Worm (Caenorhabditis elegans) whole organism, mixed stage, embryonic: ENCODE measurements around the gene C50E3.11.

Source experiments
- M03D4.4 ChIP-seq: sonication (generic microtip); optimal IDR thresholded peaks from 2 replicates; lab custom pipeline; 2017; ENCODE audit warnings: mild to moderate bottlenecking, missing genetic modification characterization, missing compliant biosample characterization
- bed-3 ChIP-seq: fragments of 200-800 bp; sonication (Bioruptor generic); optimal IDR thresholded peaks from 3 replicates; lab custom pipeline; 2018; ENCODE audit warnings: mild to moderate bottlenecking, missing genetic modification characterization, moderate library complexity, missing compliant biosample characterization
- blmp-1 ChIP-seq: fragments of 150-350 bp; optimal IDR thresholded peaks from 2 replicates; lab custom pipeline; 2014; ENCODE audit warnings: missing biosample characterization, missing genetic modification characterization
- ceh-39 ChIP-seq: fragments of 150-350 bp; optimal IDR thresholded peaks from 2 replicates; lab custom pipeline; 2014; ENCODE audit warnings: missing biosample characterization, missing genetic modification characterization
- ceh-43 ChIP-seq: fragments of 200-800 bp; sonication (Bioruptor generic); optimal IDR thresholded peaks from 2 replicates; lab custom pipeline; 2018; ENCODE audit warnings: mild to moderate bottlenecking, missing genetic modification characterization, moderate library complexity, missing compliant biosample characterization
- ceh-83 ChIP-seq: fragments of 200-800 bp; sonication (Bioruptor generic); optimal IDR thresholded peaks from 2 replicates; lab custom pipeline; 2018; ENCODE audit warnings: mild to moderate bottlenecking, missing genetic modification characterization, missing compliant biosample characterization
- ces-1 ChIP-seq: fragments of 150-350 bp; optimal IDR thresholded peaks from 2 replicates; lab custom pipeline; 2014; ENCODE audit warnings: missing biosample characterization, missing genetic modification reagents, missing genetic modification characterization
- cnd-1 ChIP-seq: fragments of 200-800 bp; sonication (Bioruptor generic); optimal IDR thresholded peaks from 2 replicates; lab custom pipeline; 2018; ENCODE audit warnings: mild to moderate bottlenecking, missing genetic modification characterization, missing compliant biosample characterization
- elt-1 ChIP-seq: sonication (generic microtip); optimal IDR thresholded peaks from 2 replicates; lab custom pipeline; 2017; ENCODE audit warnings: missing genetic modification characterization, mild to moderate bottlenecking, missing compliant biosample characterization, antibody characterized with exemption, moderate library complexity, borderline replicate concordance; ENCODE audit not compliant: insufficient read depth
- elt-3 ChIP-seq: fragments of 150-350 bp; optimal IDR thresholded peaks from 2 replicates; lab custom pipeline; 2014; ENCODE audit warnings: missing biosample characterization, missing genetic modification characterization
- flh-1 ChIP-seq: fragments of 200-800 bp; sonication (Bioruptor generic); optimal IDR thresholded peaks from 2 replicates; lab custom pipeline; 2018; ENCODE audit warnings: mild to moderate bottlenecking, missing genetic modification characterization, moderate library complexity, missing compliant biosample characterization
- ham-2 ChIP-seq: fragments of 200-800 bp; sonication (Bioruptor generic); optimal IDR thresholded peaks from 2 replicates; lab custom pipeline; 2018; ENCODE audit warnings: mild to moderate bottlenecking, missing genetic modification characterization, missing compliant biosample characterization
- hlh-1 ChIP-seq: fragments of 150-350 bp; optimal IDR thresholded peaks from 2 replicates; lab custom pipeline; 2014; ENCODE audit warnings: missing biosample characterization, missing genetic modification reagents, missing genetic modification characterization
- lin-13 ChIP-seq: fragments of 150-350 bp; optimal IDR thresholded peaks from 2 replicates; lab custom pipeline; 2014; ENCODE audit warnings: missing biosample characterization, missing genetic modification characterization
- lin-32 ChIP-seq: fragments of 200-800 bp; sonication (Bioruptor generic); optimal IDR thresholded peaks from 2 replicates; lab custom pipeline; 2018; ENCODE audit warnings: mild to moderate bottlenecking, missing genetic modification characterization, missing compliant biosample characterization
- lsy-2 ChIP-seq: fragments of 150-350 bp; optimal IDR thresholded peaks from 2 replicates; lab custom pipeline; 2014; ENCODE audit warnings: missing biosample characterization, missing genetic modification characterization
- mab-5 ChIP-seq: fragments of 150-350 bp; optimal IDR thresholded peaks from 2 replicates; lab custom pipeline; 2014; ENCODE audit warnings: missing biosample characterization, missing genetic modification characterization
- mls-2 ChIP-seq: sonication (generic microtip); optimal IDR thresholded peaks from 2 replicates; lab custom pipeline; 2016; ENCODE audit warnings: mild to moderate bottlenecking, missing genetic modification characterization, moderate library complexity, missing compliant biosample characterization
- nhr-12 ChIP-seq: fragments of 150-350 bp; optimal IDR thresholded peaks from 2 replicates; lab custom pipeline; 2014; ENCODE audit warnings: missing biosample characterization, missing genetic modification characterization
- nhr-2 ChIP-seq: fragments of 150-350 bp; optimal IDR thresholded peaks from 2 replicates; lab custom pipeline; 2014; ENCODE audit warnings: missing biosample characterization, missing genetic modification characterization
- nhr-237 ChIP-seq: fragments of 150-350 bp; optimal IDR thresholded peaks from 2 replicates; lab custom pipeline; 2014; ENCODE audit warnings: missing biosample characterization, missing genetic modification characterization
- nhr-28 ChIP-seq: fragments of 150-350 bp; optimal IDR thresholded peaks from 2 replicates; lab custom pipeline; 2014; ENCODE audit warnings: missing biosample characterization, missing genetic modification characterization
- nhr-76 ChIP-seq: sonication (generic microtip); optimal IDR thresholded peaks from 2 replicates; lab custom pipeline; 2017; ENCODE audit warnings: missing biosample characterization, missing genetic modification characterization
- pha-4 ChIP-seq: fragments of 150-350 bp; optimal IDR thresholded peaks from 2 replicates; lab custom pipeline; 2018; ENCODE audit warnings: missing biosample characterization, missing genetic modification reagents, missing genetic modification characterization
- sem-2 ChIP-seq: fragments of 200-800 bp; sonication (Bioruptor generic); optimal IDR thresholded peaks from 2 replicates; lab custom pipeline; 2018; ENCODE audit warnings: mild to moderate bottlenecking, missing genetic modification characterization, missing compliant biosample characterization
- snpc-4 ChIP-seq: fragments of 150-350 bp; optimal IDR thresholded peaks from 2 replicates; lab custom pipeline; 2014; ENCODE audit warnings: missing biosample characterization, missing genetic modification characterization
- sptf-1 ChIP-seq: sonication (generic microtip); optimal IDR thresholded peaks from 2 replicates; lab custom pipeline; 2017; ENCODE audit warnings: mild to moderate bottlenecking, missing genetic modification characterization, moderate library complexity, missing compliant biosample characterization
- tbx-8 ChIP-seq: fragments of 200-800 bp; sonication (Bioruptor generic); optimal IDR thresholded peaks from 2 replicates; lab custom pipeline; 2018; ENCODE audit warnings: mild to moderate bottlenecking, missing genetic modification characterization, moderate library complexity, missing compliant biosample characterization
- unc-39 ChIP-seq: fragments of 150-350 bp; optimal IDR thresholded peaks from 2 replicates; lab custom pipeline; 2014; ENCODE audit warnings: missing biosample characterization, missing genetic modification characterization
- unc-62 ChIP-seq: fragments of 150-350 bp; optimal IDR thresholded peaks from 2 replicates; lab custom pipeline; 2014; ENCODE audit warnings: missing biosample characterization, missing genetic modification reagents, missing genetic modification characterization
- zip-8 ChIP-seq: fragments of 150-350 bp; optimal IDR thresholded peaks from 2 replicates; lab custom pipeline; 2014; ENCODE audit warnings: missing biosample characterization, missing genetic modification characterization
- ztf-11 ChIP-seq: fragments of 150-350 bp; optimal IDR thresholded peaks from 2 replicates; lab custom pipeline; 2014; ENCODE audit warnings: missing biosample characterization, missing genetic modification characterization

Gene C50E3.11

ce11 chrV:7637801-7638200 lies 34.5 kb upstream of the C50E3.11 start, which contains the start of gene clec-45:
clec-45 (plus strand) TSS chrV:7638101.
- no peak for TF ChIP-seq elt-1 (tag; lab: Kevin White, UChicago)
- no peak for TF ChIP-seq flh-1
- TF ChIP-seq M03D4.4 (tag; lab: Kevin White, UChicago), result no peak
- no peak for TF ChIP-seq hlh-1 (tag; lab: Kevin White, UChicago)
- no peak for TF ChIP-seq mab-5 (tag; lab: Kevin White, UChicago)
- no peak for TF ChIP-seq bed-3
- no peak for TF ChIP-seq nhr-12 (tag; lab: Kevin White, UChicago)
- no peak for TF ChIP-seq nhr-2 (tag; lab: Kevin White, UChicago)
- no peak for TF ChIP-seq sptf-1 (tag; lab: Kevin White, UChicago)
- TF ChIP-seq mls-2 (tag; lab: Kevin White, UChicago), result no peak
- no peak for TF ChIP-seq ztf-11 (tag; lab: Kevin White, UChicago)
- TF ChIP-seq ceh-43 (GFP tag; lab: Kevin White, UChicago), result no peak
- TF ChIP-seq nhr-76 (tag; lab: Kevin White, UChicago), result no peak
- TF ChIP-seq blmp-1 (tag; lab: Kevin White, UChicago), result no peak
- no peak for TF ChIP-seq tbx-8 (GFP tag; lab: Kevin White, UChicago)
- TF ChIP-seq lsy-2, result no peak
- TF ChIP-seq, all 35 proteins: peak for 0

- no peak for TF ChIP-seq nhr-237 (tag; lab: Kevin White, UChicago)
- TF ChIP-seq M03D4.4 (tag; lab: Kevin White, UChicago), result no peak
- no peak for TF ChIP-seq sem-2 (GFP tag; lab: Kevin White, UChicago)
- no peak for TF ChIP-seq tbx-8 (GFP tag; lab: Kevin White, UChicago)
- no peak for TF ChIP-seq ceh-39 (tag; lab: Kevin White, UChicago)
- no peak for TF ChIP-seq mab-5 (tag; lab: Kevin White, UChicago)
- no peak for TF ChIP-seq ces-1 (GFP tag; lab: Kevin White, UChicago)
- no peak for TF ChIP-seq elt-1 (tag; lab: Kevin White, UChicago)
These were observed 32.2 kb upstream of the C50E3.11 start, which contains the start of gene srd-29 for ce11 chrV:7635469-7635868. srd-29 (plus strand) TSS chrV:7635769.

ce11 chrV:7634657-7635056 lies 31.4 kb upstream of the C50E3.11 start, which contains the start of gene srd-31:
srd-31 (minus strand) TSS chrV:7634757.
- TF ChIP-seq nhr-2 (tag; lab: Kevin White, UChicago) (no peak), cnd-1 (tag; lab: Kevin White, UChicago) (no peak), mls-2 (tag; lab: Kevin White, UChicago) (no peak), lin-13 (tag; lab: Kevin White, UChicago) (no peak), ceh-39 (tag; lab: Kevin White, UChicago) (no peak), nhr-237 (tag; lab: Kevin White, UChicago) (no peak), lsy-2 (no peak), hlh-1 (tag; lab: Kevin White, UChicago) (no peak), nhr-28 (tag; lab: Kevin White, UChicago) (no peak), snpc-4 (tag; lab: Kevin White, UChicago) (no peak), ham-2 (GFP tag; lab: Kevin White, UChicago) (no peak), bed-3 (no peak)

ce11 chrV:7631732-7632131 lies 28.4 kb upstream of the C50E3.11 start, which contains the start of gene srd-25:
srd-25 (plus strand) TSS chrV:7632032.
- no peak for TF ChIP-seq pha-4
- no peak for TF ChIP-seq unc-62 (GFP tag; lab: Kevin White, UChicago)
- TF ChIP-seq mls-2 (tag; lab: Kevin White, UChicago), result no peak
- no peak for TF ChIP-seq flh-1
- no peak for TF ChIP-seq ces-1 (GFP tag; lab: Kevin White, UChicago)
- no peak for TF ChIP-seq elt-3 (tag; lab: Kevin White, UChicago)
- TF ChIP-seq elt-1 (tag; lab: Kevin White, UChicago), result no peak
- TF ChIP-seq ceh-83, result no peak
- TF ChIP-seq M03D4.4 (tag; lab: Kevin White, UChicago), result no peak
- TF ChIP-seq zip-8 (tag; lab: Kevin White, UChicago), result no peak
- TF ChIP-seq blmp-1 (tag; lab: Kevin White, UChicago), result no peak
- no peak for TF ChIP-seq ham-2 (GFP tag; lab: Kevin White, UChicago)
- TF ChIP-seq nhr-12 (tag; lab: Kevin White, UChicago), result no peak
- TF ChIP-seq lin-32 (GFP tag; lab: Kevin White, UChicago), result no peak
- no peak for TF ChIP-seq unc-39 (tag; lab: Kevin White, UChicago)
- no peak for TF ChIP-seq nhr-28 (tag; lab: Kevin White, UChicago)
- TF ChIP-seq cnd-1 (tag; lab: Kevin White, UChicago), result no peak
- TF ChIP-seq nhr-2 (tag; lab: Kevin White, UChicago), result no peak
- no peak for TF ChIP-seq snpc-4 (tag; lab: Kevin White, UChicago)
- no peak for TF ChIP-seq lin-13 (tag; lab: Kevin White, UChicago)
